Worm (Caenorhabditis elegans): ENCODE measurements around the gene sax-1.

Gene sax-1

DNA sequence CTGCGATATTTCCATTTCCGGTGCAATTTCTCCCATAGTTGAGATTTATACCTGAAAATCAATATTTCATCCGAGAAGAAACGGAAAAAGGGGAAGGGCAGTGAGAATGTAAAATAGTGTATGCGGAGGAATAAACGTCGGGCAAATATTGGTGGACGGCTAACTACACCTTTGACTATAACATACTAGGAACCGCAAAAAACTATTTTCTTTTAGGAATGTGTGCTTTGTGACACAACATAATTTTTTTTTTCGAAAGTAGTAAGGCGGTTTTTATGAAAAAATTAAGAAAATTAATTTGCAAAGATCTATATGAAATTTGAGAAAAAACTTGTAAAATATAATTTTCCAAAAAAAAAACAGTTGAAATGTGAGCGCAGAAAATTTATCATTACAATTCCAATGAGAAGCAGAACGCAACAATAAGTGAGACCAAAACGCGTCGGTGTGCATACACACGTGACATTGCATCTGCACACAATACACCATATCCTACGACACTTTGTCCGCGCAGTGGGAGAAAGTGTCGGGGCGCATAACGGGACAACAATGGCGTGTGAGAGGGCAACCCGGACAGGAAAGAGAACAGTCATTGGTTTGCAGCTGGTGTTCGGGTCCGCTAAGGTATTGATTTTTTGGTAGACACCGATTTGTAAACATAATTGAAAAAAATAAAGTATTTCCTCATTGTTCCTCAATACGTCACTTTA, at the start of gene sax-1, which contains the start of gene R11G1.2:
TSS of gene sax-1 (minus strand) at position 51 of the 710 bp plus-strand sequence.
TSS of gene R11G1.2 (plus strand) at position 515 of the 710 bp plus-strand sequence.
- no peak for TF ChIP-seq dao-5 (tag; optimal IDR thresholded peaks at IDR 0.05)
- peak; percentile 39 for TF ChIP-seq W03F9.2 (tag; optimal IDR thresholded peaks at IDR 0.05)
- no peak for TF ChIP-seq him-1 (tag; optimal IDR thresholded peaks at IDR 0.05)

DNA sequence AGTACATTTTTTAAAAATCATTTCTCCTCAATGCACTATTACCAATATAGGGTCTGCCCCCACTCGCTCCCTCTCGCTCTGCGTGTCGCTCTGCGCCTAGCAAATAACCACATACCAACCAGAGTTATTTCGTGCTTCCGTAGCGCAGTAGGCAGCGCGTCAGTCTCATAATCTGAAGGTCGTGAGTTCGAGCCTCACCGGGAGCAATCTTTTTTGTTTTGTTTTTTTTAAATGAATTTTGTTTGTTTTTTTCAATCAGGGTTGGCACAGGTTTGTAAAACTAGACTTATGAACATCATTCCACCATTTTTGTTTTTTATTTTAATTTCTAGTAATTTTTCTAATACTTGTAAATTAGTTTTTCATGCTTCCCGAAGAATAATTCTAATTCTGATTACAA, 47.7 kb upstream of the sax-1 start:
- TF ChIP-seq dao-5 (tag; optimal IDR thresholded peaks at IDR 0.05) (peak; percentile 63), him-1 (tag; optimal IDR thresholded peaks at IDR 0.05) (peak; percentile 92), W03F9.2 (tag; optimal IDR thresholded peaks at IDR 0.05) (no peak)

DNA sequence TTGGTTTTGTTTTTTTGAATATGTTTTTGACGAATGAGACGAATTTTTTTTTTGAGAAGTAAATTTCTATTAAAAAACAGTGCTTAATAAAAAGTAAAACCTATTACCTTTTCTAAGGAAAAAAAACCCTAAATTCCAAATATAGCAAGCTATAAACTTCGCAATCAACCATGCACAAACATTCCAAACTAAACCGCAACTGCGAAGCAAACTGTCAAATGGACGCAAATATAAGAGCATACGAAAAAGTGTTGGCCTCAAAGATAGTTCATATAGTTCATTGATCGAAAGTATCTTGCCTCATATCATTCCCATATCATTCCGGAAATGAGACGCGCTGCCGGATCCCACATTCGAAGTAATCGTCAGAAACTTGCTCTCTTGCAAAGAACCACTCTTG, 46.7 kb upstream of the sax-1 start, which contains the start of gene C01C4.3:
TSS of gene C01C4.3 (plus strand) at position 301 of the 400 bp plus-strand sequence.
- TF ChIP-seq him-1 (tag; optimal IDR thresholded peaks at IDR 0.05): no peak

DNA sequence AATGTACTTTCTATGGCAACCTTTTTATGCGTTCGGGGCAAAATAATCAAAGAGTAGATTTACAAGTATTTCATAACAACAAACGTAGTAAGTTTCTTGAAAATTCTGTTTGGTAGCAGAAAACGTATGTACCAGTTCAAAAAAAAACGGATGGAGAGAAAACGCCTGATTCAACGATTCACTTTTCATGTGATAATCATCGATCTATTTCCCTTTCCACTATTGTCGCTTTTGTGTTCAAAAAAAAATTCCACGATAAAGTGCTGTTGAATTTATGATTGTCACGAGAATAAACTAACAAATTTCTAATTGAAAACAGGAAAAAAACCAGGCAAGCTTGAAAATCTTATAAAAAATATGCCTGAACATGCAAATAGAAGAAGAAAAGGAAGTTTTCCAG, 45.9 kb upstream of the sax-1 start:
- TF ChIP-seq W03F9.2 (tag; optimal IDR thresholded peaks at IDR 0.05): no peak
- no peak for TF ChIP-seq him-1 (tag; optimal IDR thresholded peaks at IDR 0.05)
- TF ChIP-seq dao-5 (tag; optimal IDR thresholded peaks at IDR 0.05): no peak

DNA sequence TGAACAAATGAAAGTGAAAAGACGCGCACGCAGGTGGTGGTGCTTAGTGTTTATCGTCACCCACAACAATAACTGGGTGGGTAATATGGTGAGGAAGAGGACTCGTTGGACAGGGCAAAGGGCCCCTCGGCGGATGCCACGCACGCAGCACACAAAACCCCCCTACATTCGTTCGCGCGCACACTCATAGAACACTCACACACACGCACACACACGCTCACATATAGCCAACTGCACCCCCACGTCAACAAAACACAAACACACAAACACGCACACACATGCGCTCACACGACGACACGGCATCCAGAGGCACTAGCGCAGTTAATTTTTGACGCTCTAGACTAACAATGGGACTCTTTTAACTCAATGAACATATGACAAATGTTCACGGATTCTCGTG, 44.2 kb upstream of the sax-1 start:
- no peak for TF ChIP-seq W03F9.2 (tag; optimal IDR thresholded peaks at IDR 0.05)
- TF ChIP-seq dao-5 (tag; optimal IDR thresholded peaks at IDR 0.05): no peak
- TF ChIP-seq him-1 (tag; optimal IDR thresholded peaks at IDR 0.05): peak; percentile 60

DNA sequence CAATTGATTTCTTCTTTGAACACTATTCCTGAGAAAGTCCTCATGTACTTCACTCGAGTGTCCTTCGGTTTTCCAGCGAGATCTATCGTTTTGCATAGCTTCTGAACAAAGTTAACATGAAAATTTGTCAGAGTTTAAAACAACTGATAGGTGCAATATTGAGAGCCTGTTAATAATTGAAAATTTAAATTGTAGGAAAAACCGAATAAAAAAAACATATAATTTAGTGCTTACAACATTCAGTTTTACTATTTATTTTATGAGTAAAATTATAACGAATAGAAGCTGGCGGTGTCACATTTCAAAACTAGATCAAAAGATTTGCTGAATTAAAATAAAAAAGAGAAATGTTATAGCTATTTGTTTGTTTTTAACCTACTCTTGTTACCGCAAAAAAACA, 43.2 kb upstream of the sax-1 start, which contains the start of gene C02F12.8:
TSS of gene C02F12.8 (minus strand) at position 101 of the 400 bp plus-strand sequence.
- TF ChIP-seq W03F9.2 (tag; optimal IDR thresholded peaks at IDR 0.05) (no peak), dao-5 (tag; optimal IDR thresholded peaks at IDR 0.05) (no peak), him-1 (tag; optimal IDR thresholded peaks at IDR 0.05) (no peak)

DNA sequence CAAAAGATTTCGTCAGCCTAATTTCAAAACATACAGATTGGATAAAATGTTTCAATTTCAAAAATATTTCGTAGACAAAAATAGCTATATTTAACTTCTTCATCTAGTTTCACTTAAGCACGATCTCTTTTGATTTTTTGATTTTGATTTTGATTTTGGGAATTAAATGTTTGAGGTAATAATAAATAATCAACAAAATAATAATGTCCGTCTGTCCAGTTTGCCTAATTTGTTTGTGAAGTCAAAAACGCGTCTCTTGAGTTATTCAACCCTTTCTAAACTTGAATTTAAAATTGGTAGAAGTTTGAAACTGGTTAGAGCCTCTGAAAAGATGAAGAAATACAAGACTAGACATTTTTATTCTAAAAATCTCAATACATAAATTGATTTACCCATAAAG, 39.9 kb upstream of the sax-1 start:
- TF ChIP-seq him-1 (tag; optimal IDR thresholded peaks at IDR 0.05): no peak
- no peak for TF ChIP-seq dao-5 (tag; optimal IDR thresholded peaks at IDR 0.05)
- no peak for TF ChIP-seq W03F9.2 (tag; optimal IDR thresholded peaks at IDR 0.05)

DNA sequence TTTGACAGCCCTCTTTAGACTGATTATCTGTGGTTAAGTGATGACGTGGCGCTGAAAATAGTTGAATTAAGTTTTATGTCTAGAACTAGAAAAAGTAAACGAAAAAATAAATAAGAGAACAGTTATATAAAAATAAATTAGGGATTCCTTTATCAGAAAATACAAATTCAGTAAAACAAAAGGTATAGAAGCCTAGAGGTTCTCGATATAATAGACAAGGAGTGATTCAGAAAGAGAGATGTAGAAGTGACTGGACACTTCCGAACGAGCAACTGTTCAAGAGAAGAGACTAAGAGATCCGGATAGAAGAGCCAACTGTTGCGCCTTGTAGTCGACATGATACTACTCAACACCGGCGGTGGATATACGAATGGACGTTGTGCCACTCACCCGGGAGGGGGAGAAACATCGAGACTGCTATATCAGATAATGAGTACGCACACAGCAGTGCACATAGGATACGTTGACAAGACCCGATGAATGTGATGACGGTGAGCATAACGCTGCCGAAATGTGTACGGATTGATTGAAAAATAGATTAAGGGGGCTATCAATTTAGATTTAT, 39.3 kb upstream of the sax-1 start, which contains the start of gene tag-278:
TSS of gene tag-278 (minus strand) at position 51 of the 565 bp plus-strand sequence.
- TF ChIP-seq him-1 (tag; optimal IDR thresholded peaks at IDR 0.05): no peak
- no peak for TF ChIP-seq dao-5 (tag; optimal IDR thresholded peaks at IDR 0.05)
- no peak for TF ChIP-seq W03F9.2 (tag; optimal IDR thresholded peaks at IDR 0.05)

DNA sequence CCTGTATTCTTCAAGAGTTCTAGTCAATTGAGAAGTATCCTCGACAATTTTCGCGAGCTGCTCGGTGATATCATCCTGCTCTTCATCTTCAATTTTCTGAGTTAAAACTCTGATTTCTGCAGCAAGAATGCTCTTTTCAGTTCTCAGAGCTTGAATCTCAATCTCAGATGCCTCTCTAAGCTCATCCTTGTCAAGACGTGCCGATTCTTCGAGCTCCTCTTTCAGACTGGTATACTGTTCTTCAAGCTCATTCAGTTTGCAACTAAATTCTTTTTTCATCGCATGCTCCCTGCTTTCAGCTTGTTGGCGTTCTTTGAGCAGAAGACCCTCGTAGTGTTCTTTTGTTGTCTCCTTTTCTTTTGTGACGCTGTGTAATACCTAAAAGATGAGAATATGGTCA, 36.5 kb upstream of the sax-1 start:
- TF ChIP-seq W03F9.2 (tag; optimal IDR thresholded peaks at IDR 0.05) (no peak), dao-5 (tag; optimal IDR thresholded peaks at IDR 0.05) (no peak), him-1 (tag; optimal IDR thresholded peaks at IDR 0.05) (no peak)

DNA sequence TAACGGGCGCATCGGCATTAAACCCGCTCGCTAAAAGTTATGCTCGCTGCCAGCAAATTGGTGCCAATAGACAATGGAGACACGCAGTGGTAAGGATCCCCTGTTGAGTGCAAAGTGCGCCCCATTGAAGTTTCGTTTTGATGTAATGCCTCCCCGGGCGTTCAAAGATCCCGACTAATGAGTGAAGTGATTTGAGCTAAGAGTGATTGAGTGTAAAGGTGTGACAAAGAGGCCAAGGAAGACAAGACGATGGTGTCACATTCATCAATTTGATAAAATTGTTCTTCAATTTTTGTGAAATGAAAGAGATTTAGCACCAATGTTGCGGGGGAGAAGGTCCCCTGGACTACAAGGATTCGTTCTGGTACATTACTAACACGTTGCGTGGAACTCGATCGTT, 33.1 kb upstream of the sax-1 start:
- TF ChIP-seq him-1 (tag; optimal IDR thresholded peaks at IDR 0.05): no peak
- no peak for TF ChIP-seq W03F9.2 (tag; optimal IDR thresholded peaks at IDR 0.05)
- TF ChIP-seq dao-5 (tag; optimal IDR thresholded peaks at IDR 0.05): no peak

DNA sequence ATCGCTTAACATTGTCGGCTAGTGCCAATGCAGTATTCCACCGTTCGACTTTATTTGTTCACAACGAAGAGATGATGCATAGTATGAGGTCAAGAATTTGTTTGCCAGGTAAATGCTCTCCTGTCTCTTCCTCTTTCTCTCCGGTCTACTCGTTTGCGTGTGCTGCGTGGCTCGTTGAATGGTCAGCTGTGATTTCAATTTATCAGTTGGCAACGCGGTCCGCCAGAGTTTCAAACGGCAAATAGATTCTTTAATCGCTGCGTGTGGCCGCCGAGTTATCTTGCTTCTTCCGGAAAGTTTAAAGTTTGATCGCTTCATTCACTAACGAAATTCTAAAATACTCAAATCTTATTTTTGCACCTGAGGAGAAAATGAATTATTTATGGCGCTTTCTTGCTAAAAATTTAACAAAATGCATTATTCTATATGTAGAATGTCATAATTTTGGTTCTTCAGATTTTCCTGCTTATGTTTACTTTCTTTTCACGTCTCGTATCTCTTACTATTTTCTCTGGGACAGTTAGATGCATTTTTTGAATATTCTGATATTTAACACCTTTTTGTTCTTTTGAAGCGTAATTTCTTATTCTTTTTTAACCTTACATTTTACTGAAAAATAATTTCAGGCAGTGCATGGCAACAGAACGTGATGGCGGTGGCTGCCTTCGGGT, 30.7 kb upstream of the sax-1 start, which contains the start of gene tsp-17:
TSS of gene tsp-17 (plus strand) at position 621 of the 671 bp plus-strand sequence.
- TF ChIP-seq W03F9.2 (tag; optimal IDR thresholded peaks at IDR 0.05): no peak
- no peak for TF ChIP-seq him-1 (tag; optimal IDR thresholded peaks at IDR 0.05)
- no peak for TF ChIP-seq dao-5 (tag; optimal IDR thresholded peaks at IDR 0.05)

DNA sequence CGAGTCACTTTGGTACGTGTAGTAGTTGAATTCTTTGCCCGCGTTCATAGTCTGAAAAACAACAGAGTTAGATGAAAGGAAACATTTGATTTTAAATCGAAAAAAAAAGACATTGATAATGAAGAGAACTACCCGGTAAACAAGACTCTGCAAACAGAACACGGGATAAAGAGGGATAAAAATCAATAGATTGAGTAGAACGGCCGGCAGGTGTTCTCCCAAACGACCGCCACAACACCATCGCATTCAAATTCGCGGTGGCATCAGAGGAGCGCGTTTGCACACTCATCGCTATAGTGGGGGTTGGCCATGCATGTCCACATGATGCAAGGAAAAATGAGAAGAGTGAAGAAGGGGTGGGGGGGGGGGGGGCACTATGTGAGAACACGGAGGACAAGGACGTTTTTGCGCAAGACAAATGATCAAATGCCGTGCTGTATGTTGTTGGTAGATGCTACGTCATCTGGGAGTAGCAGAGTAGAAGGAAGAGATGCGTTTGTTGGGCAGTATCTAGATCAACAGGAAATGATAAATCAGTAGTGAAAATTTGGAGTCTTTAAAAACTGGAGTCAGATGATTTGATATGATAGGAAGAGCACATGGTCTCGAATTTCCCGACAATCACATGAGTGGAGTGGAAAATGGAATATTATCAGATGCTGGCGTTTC, 28.7 kb upstream of the sax-1 start, which contains the start of gene tag-52:
TSS of gene tag-52 (minus strand) at position 51 of the 669 bp plus-strand sequence.
- TF ChIP-seq him-1 (tag; optimal IDR thresholded peaks at IDR 0.05) (no peak), dao-5 (tag; optimal IDR thresholded peaks at IDR 0.05) (no peak)

DNA sequence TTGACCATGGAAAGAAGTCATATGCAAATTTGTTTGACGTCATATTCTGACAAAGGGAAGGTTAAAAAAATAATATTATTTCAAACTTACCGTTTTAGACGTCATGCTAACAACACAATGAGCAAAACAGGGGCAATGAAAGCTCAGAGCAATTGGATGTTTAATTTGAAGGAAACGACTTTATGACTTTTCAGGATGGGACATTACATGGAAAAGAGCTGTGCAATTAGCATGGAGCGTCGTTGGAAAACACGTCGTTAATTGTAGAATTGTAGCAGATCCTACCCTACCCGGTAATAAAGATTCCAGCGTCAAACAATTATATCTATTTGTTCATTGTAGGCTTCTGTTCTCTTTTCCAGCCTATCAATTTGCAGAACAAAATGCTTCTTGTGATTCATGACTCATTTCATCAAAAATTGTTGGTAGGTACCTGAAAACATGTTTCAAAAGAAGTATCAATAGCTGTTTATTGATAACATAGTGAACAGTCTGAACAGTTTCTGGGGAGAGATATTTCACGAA, 23.7 kb upstream of the sax-1 start, which contains the start of gene ceh-63:
TSS of gene ceh-63 (minus strand) at position 475 of the 525 bp plus-strand sequence.
- TF ChIP-seq W03F9.2 (tag; optimal IDR thresholded peaks at IDR 0.05) (no peak), him-1 (tag; optimal IDR thresholded peaks at IDR 0.05) (no peak), dao-5 (tag; optimal IDR thresholded peaks at IDR 0.05) (no peak)
